Worm (Caenorhabditis elegans): ENCODE data around the gene valv-1.

DNA sequence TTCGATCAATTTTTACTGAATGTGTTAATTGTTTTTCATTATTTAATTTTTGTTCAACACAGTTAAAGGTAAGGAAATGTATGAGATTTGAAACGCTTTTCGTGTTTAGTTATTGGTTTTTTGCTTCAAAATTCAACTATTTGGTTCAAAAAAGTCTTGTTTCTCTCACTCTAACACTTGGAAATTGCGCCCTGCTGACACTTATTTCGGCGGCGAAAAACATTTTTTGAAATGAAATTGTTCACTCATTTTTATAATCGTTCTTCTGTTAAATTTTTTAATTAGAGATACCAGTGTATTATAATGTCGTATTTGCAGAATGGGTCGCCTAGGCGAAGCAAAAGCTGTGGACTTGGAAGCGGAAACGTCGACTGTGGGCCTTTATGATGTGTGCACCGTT, 33.0 kb upstream of the valv-1 start, which contains the start of gene rod-1:
- TF ChIP-seq lsy-2 (tag; optimal IDR thresholded peaks at IDR 0.05) (no peak), unc-39 (tag; optimal IDR thresholded peaks at IDR 0.05) (no peak), unc-62 (GFP tag; optimal IDR thresholded peaks at IDR 0.05) (no peak), nhr-12 (tag; optimal IDR thresholded peaks at IDR 0.05) (no peak), ztf-11 (tag; optimal IDR thresholded peaks at IDR 0.05) (no peak)

Data from whole organism, mixed stage, embryonic.